Worm (Caenorhabditis elegans) whole organism, young adult: Measurements from ENCODE around the gene fbxa-14.

Source experiments
- B0035.1 ChIP-seq: sonication (generic microtip); optimal IDR thresholded peaks from 2 replicates; lab custom pipeline; 2016; ENCODE audit warnings: missing genetic modification characterization, mild to moderate bottlenecking, missing compliant biosample characterization, missing genotype, missing genetic modification reagents
- B0261.1 ChIP-seq: sonication (generic microtip); optimal IDR thresholded peaks from 2 replicates; lab custom pipeline; 2016; ENCODE audit warnings: mild to moderate bottlenecking, missing genetic modification characterization, moderate library complexity, missing compliant biosample characterization
- D2030.7 ChIP-seq: fragments of 200-800 bp; sonication (Bioruptor generic); IDR thresholded peaks from 2 replicates; pipeline ENCODE4 v1.3.6; 2022; ENCODE audit warnings: missing genetic modification reagents, missing genetic modification characterization, missing compliant biosample characterization
- F22D6.2 ChIP-seq: sonication (generic microtip); optimal IDR thresholded peaks from 2 replicates; lab custom pipeline; 2016; ENCODE audit warnings: mild to moderate bottlenecking, missing genetic modification characterization, missing compliant biosample characterization
- F33H1.4 ChIP-seq: fragments of 200-800 bp; sonication (Bioruptor generic); IDR thresholded peaks from 2 replicates; pipeline ENCODE4 v1.3.6; 2022; ENCODE audit warnings: missing genetic modification reagents, missing genetic modification characterization, missing compliant biosample characterization
- F39B2.1 ChIP-seq: fragments of 200-800 bp; sonication (Bioruptor generic); IDR thresholded peaks from 2 replicates; pipeline ENCODE4 v1.3.6; 2022; ENCODE audit warnings: missing genetic modification reagents, missing genetic modification characterization, missing compliant biosample characterization
- F52B5.7 ChIP-seq: sonication (generic microtip); optimal IDR thresholded peaks from 2 replicates; lab custom pipeline; 2016; ENCODE audit warnings: mild to moderate bottlenecking, missing genetic modification characterization, missing compliant biosample characterization
- F57C9.4 ChIP-seq: sonication (generic microtip); optimal IDR thresholded peaks from 2 replicates; lab custom pipeline; 2017; ENCODE audit warnings: mild to moderate bottlenecking, missing genetic modification characterization, missing compliant biosample characterization
- T26A5.8 ChIP-seq: sonication (generic microtip); optimal IDR thresholded peaks from 2 replicates; lab custom pipeline; 2016; ENCODE audit warnings: missing genetic modification characterization, missing compliant biosample characterization
- Y53F4B.3 ChIP-seq: fragments of 200-800 bp; sonication (Bioruptor generic); IDR thresholded peaks from 2 replicates; pipeline ENCODE4 v1.3.6; 2022; ENCODE audit warnings: missing genetic modification reagents, missing genetic modification characterization, missing compliant biosample characterization
- Y67H2A.10 ChIP-seq: fragments of 200-800 bp; sonication (Bioruptor generic); conservative IDR thresholded peaks from 2 replicates; pipeline ENCODE4 v1.3.6; 2022; ENCODE audit warnings: missing genetic modification reagents, missing genetic modification characterization, missing compliant biosample characterization
- ama-1 ChIP-seq, 3 experiments: fragments of 150-350 bp in 1 of 3; sonication (generic microtip) in 2 of 3; optimal IDR thresholded peaks; 2 replicates each; lab custom pipeline; 2014 to 2018; ENCODE audit warnings: missing biosample characterization in 2 of 3, missing genetic modification characterization in 2 of 3, missing genetic modification reagents in 2 of 3
- atf-7 ChIP-seq: sonication (generic microtip); optimal IDR thresholded peaks from 2 replicates; lab custom pipeline; 2017; ENCODE audit warnings: mild to moderate bottlenecking, missing genetic modification characterization, missing compliant biosample characterization
- athp-1 ChIP-seq: sonication (generic microtip); optimal IDR thresholded peaks from 2 replicates; lab custom pipeline; 2017; ENCODE audit warnings: mild to moderate bottlenecking, missing genetic modification characterization, missing compliant biosample characterization
- attf-3 ChIP-seq: fragments of 200-800 bp; sonication (Bioruptor generic); conservative IDR thresholded peaks from 2 replicates; pipeline ENCODE4 v1.3.6; 2022; ENCODE audit warnings: missing genetic modification reagents, missing genetic modification characterization, missing compliant biosample characterization
- attf-5 ChIP-seq: fragments of 200-800 bp; sonication (Bioruptor generic); optimal IDR thresholded peaks from 2 replicates; lab custom pipeline; 2018; ENCODE audit warnings: mild to moderate bottlenecking, missing genetic modification characterization, missing compliant biosample characterization
- bed-1 ChIP-seq: fragments of 200-800 bp; sonication (Bioruptor generic); IDR thresholded peaks from 2 replicates; pipeline ENCODE4 v1.3.6; 2022; ENCODE audit warnings: missing genetic modification reagents, missing genetic modification characterization, missing compliant biosample characterization
- cebp-1 ChIP-seq, 2 experiments: fragments of 200-800 bp in 1 of 2; sonication (Bioruptor generic) in 1 of 2; sonication (generic microtip) in 1 of 2; IDR thresholded peaks in 1 of 2; optimal IDR thresholded peaks in 1 of 2; 2 replicates each; pipeline versions ENCODE4 v1.3.6 to Lab custom; 2017 to 2022; ENCODE audit warnings: missing compliant biosample characterization in 2 of 2, missing genetic modification characterization in 2 of 2, mild to moderate bottlenecking in 1 of 2, missing genetic modification reagents in 1 of 2, moderate library complexity in 1 of 2
- ceh-40 ChIP-seq: fragments of 200-800 bp; sonication (Bioruptor generic); IDR thresholded peaks from 2 replicates; pipeline ENCODE4 v1.3.6; 2022; ENCODE audit warnings: missing genetic modification characterization, missing compliant biosample characterization
- ceh-79 ChIP-seq: sonication (generic microtip); optimal IDR thresholded peaks from 2 replicates; lab custom pipeline; 2017; ENCODE audit warnings: mild to moderate bottlenecking, missing genetic modification characterization, missing compliant biosample characterization
- chd-7 ChIP-seq: sonication (generic microtip); optimal IDR thresholded peaks from 2 replicates; lab custom pipeline; 2016; ENCODE audit warnings: mild to moderate bottlenecking, missing genetic modification characterization, moderate library complexity, missing compliant biosample characterization
- dox-1 ChIP-seq: fragments of 200-800 bp; sonication (Bioruptor generic); IDR thresholded peaks from 2 replicates; pipeline ENCODE4 v1.3.6; 2022; ENCODE audit warnings: missing genetic modification reagents, missing genetic modification characterization, missing compliant biosample characterization
- efl-1 ChIP-seq: fragments of 150-350 bp; optimal IDR thresholded peaks from 2 replicates; lab custom pipeline; 2014; ENCODE audit warnings: missing biosample characterization, missing genetic modification reagents, missing genetic modification characterization
- egrh-3 ChIP-seq: fragments of 200-800 bp; sonication (Bioruptor generic); IDR thresholded peaks from 2 replicates; pipeline ENCODE4 v1.3.6; 2022; ENCODE audit warnings: missing genetic modification reagents, missing genetic modification characterization, missing compliant biosample characterization
- ets-4 ChIP-seq: fragments of 200-800 bp; sonication (Bioruptor generic); optimal IDR thresholded peaks from 2 replicates; lab custom pipeline; 2018; ENCODE audit warnings: mild to moderate bottlenecking, missing genetic modification characterization, missing compliant biosample characterization
- fkh-3 ChIP-seq: sonication (generic microtip); optimal IDR thresholded peaks from 2 replicates; lab custom pipeline; 2016; ENCODE audit warnings: mild to moderate bottlenecking, missing genetic modification characterization, missing compliant biosample characterization
- hrde-1 ChIP-seq: sonication (generic microtip); optimal IDR thresholded peaks from 2 replicates; lab custom pipeline; 2016; ENCODE audit warnings: missing genetic modification characterization, mild to moderate bottlenecking, missing compliant biosample characterization, moderate library complexity, missing genotype, missing genetic modification reagents, borderline replicate concordance
- hsf-1 ChIP-seq: fragments of 200-800 bp; sonication (Bioruptor generic); IDR thresholded peaks from 2 replicates; pipeline ENCODE4 v1.3.6; 2022; ENCODE audit warnings: missing genetic modification reagents, missing genetic modification characterization, missing compliant biosample characterization
- lin-54 ChIP-seq: fragments of 200-800 bp; sonication (Bioruptor generic); optimal IDR thresholded peaks from 2 replicates; lab custom pipeline; 2018; ENCODE audit warnings: mild to moderate bottlenecking, missing genetic modification characterization, missing compliant biosample characterization
- mes-4 ChIP-seq: sonication (generic microtip); optimal IDR thresholded peaks from 2 replicates; lab custom pipeline; 2016; ENCODE audit warnings: missing genotype, missing genetic modification characterization, missing compliant biosample characterization
- nhr-80 ChIP-seq: sonication (generic microtip); optimal IDR thresholded peaks from 2 replicates; lab custom pipeline; 2016; ENCODE audit warnings: missing genetic modification characterization, missing compliant biosample characterization
- pbrm-1 ChIP-seq: fragments of 200-800 bp; sonication (Bioruptor generic); IDR thresholded peaks from 2 replicates; pipeline ENCODE4 v1.3.6; 2022; ENCODE audit warnings: missing genetic modification reagents, missing genetic modification characterization, missing compliant biosample characterization
- pha-4 ChIP-seq: fragments of 150-350 bp; sonication (generic microtip); optimal IDR thresholded peaks from 2 replicates; lab custom pipeline; 2014; ENCODE audit warnings: missing biosample characterization, missing genetic modification reagents, missing genetic modification characterization
- sdz-38 ChIP-seq: sonication (generic microtip); optimal IDR thresholded peaks from 2 replicates; lab custom pipeline; 2016; ENCODE audit warnings: missing genotype, missing genetic modification characterization, missing compliant biosample characterization
- sea-2 ChIP-seq: fragments of 200-800 bp; sonication (Bioruptor generic); IDR thresholded peaks from 2 replicates; pipeline ENCODE4 v1.3.6; 2022; ENCODE audit warnings: missing genetic modification characterization, missing compliant biosample characterization
- snpc-3.4 ChIP-seq: sonication (generic microtip); optimal IDR thresholded peaks from 2 replicates; lab custom pipeline; 2017; ENCODE audit warnings: missing genetic modification characterization, mild to moderate bottlenecking, missing compliant biosample characterization, antibody characterized with exemption, moderate library complexity, missing genotype, missing genetic modification reagents
- unc-62 ChIP-seq: fragments of 150-350 bp; optimal IDR thresholded peaks from 2 replicates; lab custom pipeline; 2014; ENCODE audit warnings: missing biosample characterization, missing genetic modification reagents, missing genetic modification characterization
- zim-3 ChIP-seq: sonication (generic microtip); optimal IDR thresholded peaks from 2 replicates; lab custom pipeline; 2017; ENCODE audit warnings: mild to moderate bottlenecking, missing genetic modification characterization, moderate library complexity, missing compliant biosample characterization
- ztf-25 ChIP-seq: fragments of 200-800 bp; sonication (Bioruptor generic); IDR thresholded peaks from 2 replicates; pipeline ENCODE4 v1.3.6; 2022; ENCODE audit warnings: missing genetic modification reagents, missing genetic modification characterization, missing compliant biosample characterization
- ztf-26 ChIP-seq: sonication (generic microtip); optimal IDR thresholded peaks from 2 replicates; lab custom pipeline; 2017; ENCODE audit warnings: missing genetic modification characterization, missing compliant biosample characterization
- ztf-3 ChIP-seq: fragments of 200-800 bp; sonication (Bioruptor generic); optimal IDR thresholded peaks from 2 replicates; lab custom pipeline; 2018; ENCODE audit warnings: mild to moderate bottlenecking, missing genetic modification characterization, missing compliant biosample characterization

fbxa-14 gene

DNA sequence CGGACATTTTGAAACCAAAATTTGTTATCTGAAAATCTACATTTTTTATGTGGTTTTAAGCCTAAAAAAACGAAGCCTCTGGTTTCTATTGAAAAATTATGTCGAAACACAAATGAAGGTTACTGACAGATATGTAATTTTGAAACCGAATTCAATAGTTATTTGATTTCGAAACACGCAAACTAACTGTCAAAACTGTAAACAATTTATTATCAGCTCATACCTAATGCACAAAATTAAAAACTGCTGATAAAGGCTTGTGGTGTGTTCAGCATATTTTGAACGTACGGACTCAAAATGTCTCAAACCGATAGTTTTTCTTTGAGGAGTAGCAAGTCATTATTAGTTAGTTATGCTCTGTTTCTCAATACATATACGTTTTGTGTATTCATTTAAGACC, 18.1 kb upstream of the fbxa-14 start, which contains the start of gene fbxa-26:
Gene fbxa-26 (minus strand): TSS at position 35 of the 400 bp plus-strand sequence.
- TF ChIP-seq sdz-38 (tag; lab: Kevin White, UChicago) = no peak
- TF ChIP-seq nhr-80 (tag; lab: Kevin White, UChicago) = peak; percentile 55
- TF ChIP-seq unc-62 = peak; percentile 0
- peak; percentile 55; the same call in 1 of the 2 replicates for TF ChIP-seq cebp-1 (GFP tag; IDR thresholded peaks at IDR 0.05; lab: Robert Waterston, UW)
- TF ChIP-seq cebp-1 (tag; optimal IDR thresholded peaks at IDR 0.05; lab: Kevin White, UChicago) = peak; percentile 70

ce11 chrIII:1340240-1340639, 15.8 kb upstream of the fbxa-14 start, which contains the start of gene fbxa-5:
Gene fbxa-5 (minus strand): TSS chrIII:1340340.
- TF ChIP-seq F57C9.4 (tag; lab: Kevin White, UChicago) (no peak), mes-4 (tag; lab: Kevin White, UChicago) (no peak), B0261.1 (no peak), snpc-3.4 (tag; lab: Kevin White, UChicago) (no peak), hsf-1 (GFP tag; lab: Robert Waterston, UW) (no peak), F22D6.2 (no peak), lin-54 (GFP tag; lab: Kevin White, UChicago) (no peak), athp-1 (tag; lab: Kevin White, UChicago) (no peak), sdz-38 (tag; lab: Kevin White, UChicago) (no peak), F33H1.4 (no peak)

DNA sequence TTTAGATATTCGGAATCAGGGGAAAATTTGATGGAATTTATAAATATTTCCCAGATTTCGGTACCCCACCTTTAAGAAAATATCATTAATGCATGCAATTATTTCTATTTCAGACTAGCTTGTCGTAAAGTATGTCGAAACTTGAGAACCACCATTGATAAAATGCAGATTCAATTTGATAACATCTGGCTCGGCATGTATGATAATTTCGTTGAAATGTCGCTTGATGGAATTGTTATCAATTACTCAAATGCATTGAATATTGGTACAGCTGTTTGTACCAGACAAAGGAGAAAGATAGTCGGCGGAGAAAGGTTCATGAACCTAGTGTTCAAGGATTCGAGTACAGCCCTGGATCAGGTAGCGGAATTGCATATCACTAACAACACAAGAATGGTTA, 7.5 kb upstream of the fbxa-14 start, which contains the start of gene Y82E9BL.19:
Gene Y82E9BL.19 (plus strand): TSS at position 123 of the 400 bp plus-strand sequence.
- TF ChIP-seq sea-2 (GFP tag; lab: Robert Waterston, UW) (no peak), nhr-80 (tag; lab: Kevin White, UChicago) (peak; percentile 59), pbrm-1 (GFP tag; lab: Robert Waterston, UW) (0 out of 2 replicates have a peak, but pooled peaks have one; percentile 8)

DNA sequence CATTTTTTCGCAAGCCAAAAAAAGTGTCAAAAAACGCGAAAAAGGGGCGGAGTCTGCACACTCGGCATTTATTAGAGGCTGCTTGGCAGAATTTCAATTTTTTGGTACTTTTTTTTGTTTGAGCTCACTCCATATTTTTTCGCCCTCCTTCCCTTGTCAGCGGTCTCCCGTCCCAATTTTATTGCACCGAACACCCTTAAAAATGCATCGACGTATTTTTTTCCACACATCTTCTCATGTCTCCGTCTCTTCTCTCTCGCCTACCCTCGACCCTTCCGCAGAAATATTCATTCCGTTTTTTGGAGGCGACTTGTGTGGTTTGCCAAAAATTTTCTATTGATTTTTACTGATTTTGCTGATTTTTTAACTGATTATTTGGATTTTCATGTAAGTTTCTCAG, 2.1 kb upstream of the fbxa-14 start, which contains the start of gene Y82E9BL.18:
Gene Y82E9BL.18 (plus strand): TSS at position 301 of the 400 bp plus-strand sequence.
- TF ChIP-seq chd-7 (tag; lab: Kevin White, UChicago) = no peak
- no peak for TF ChIP-seq F39B2.1

DNA sequence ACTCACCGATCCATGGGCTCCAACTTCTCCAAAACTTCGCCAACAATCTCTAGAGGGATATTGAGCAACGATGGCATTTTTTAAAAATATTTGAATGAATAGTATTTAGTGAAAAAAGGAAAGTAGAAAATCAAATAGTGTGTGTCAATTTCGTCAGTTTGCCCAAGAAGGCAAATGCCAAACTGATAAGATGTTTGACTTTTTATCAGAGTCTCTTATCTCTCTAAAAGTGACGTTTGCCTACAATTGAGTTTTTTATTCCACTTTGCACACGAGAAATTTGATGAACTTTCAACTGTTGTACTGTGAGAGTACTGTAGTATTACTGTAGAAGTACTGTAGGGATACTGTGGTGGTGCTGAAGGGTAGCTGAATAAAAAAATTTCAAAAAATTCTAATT, 858 bp downstream of the fbxa-14 start:
- TF ChIP-seq attf-3 (GFP tag; lab: Robert Waterston, UW) = no peak
- TF ChIP-seq egrh-3 (GFP tag; lab: Robert Waterston, UW) = no peak
- no peak for TF ChIP-seq sea-2 (GFP tag; lab: Robert Waterston, UW)
- TF ChIP-seq hrde-1 (tag; lab: Kevin White, UChicago) = no peak
- no peak for TF ChIP-seq ztf-26 (tag; lab: Kevin White, UChicago)
- peak; percentile 17 for TF ChIP-seq ets-4
- TF ChIP-seq ztf-3 (GFP tag; lab: Kevin White, UChicago) = no peak
- no peak for TF ChIP-seq B0035.1
- no peak for TF ChIP-seq attf-5 (GFP tag; lab: Kevin White, UChicago)
- no peak for TF ChIP-seq ztf-25
- TF ChIP-seq efl-1 (GFP tag; lab: Kevin White, UChicago) = no peak
- TF ChIP-seq fkh-3 (tag; lab: Kevin White, UChicago) = no peak
- peak; percentile 72 for TF ChIP-seq nhr-80 (tag; lab: Kevin White, UChicago)
- TF ChIP-seq D2030.7 (GFP tag; lab: Robert Waterston, UW) = no peak
- no peak for TF ChIP-seq Y53F4B.3 (GFP tag; lab: Robert Waterston, UW)
- TF ChIP-seq atf-7 (tag; lab: Kevin White, UChicago) = peak; percentile 35
- TF ChIP-seq Y67H2A.10 (GFP tag; lab: Robert Waterston, UW) = no peak
- TF ChIP-seq dox-1 (GFP tag; lab: Robert Waterston, UW) = no peak
- TF ChIP-seq ceh-79 (tag; lab: Kevin White, UChicago) = no peak
- TF ChIP-seq F57C9.4 (tag; lab: Kevin White, UChicago) = no peak
- no peak for TF ChIP-seq pha-4 (tag; lab: Kevin White, UChicago)
- TF ChIP-seq T26A5.8 (tag; lab: Kevin White, UChicago) = no peak
- TF ChIP-seq ceh-40 = no peak
- no peak for TF ChIP-seq bed-1 (GFP tag; lab: Robert Waterston, UW)
- no peak for TF ChIP-seq zim-3 (tag; lab: Kevin White, UChicago)
- TF ChIP-seq F52B5.7 = no peak
- TF ChIP-seq pbrm-1 (GFP tag; lab: Robert Waterston, UW) = no peak
- no peak for TF ChIP-seq ama-1 (optimal IDR thresholded peaks at IDR 0.05; lab: Kevin White, UChicago)
- no peak for TF ChIP-seq ama-1 (GFP tag; optimal IDR thresholded peaks at IDR 0.05; lab: Kevin White, UChicago)
- no peak for TF ChIP-seq hsf-1 (GFP tag; lab: Robert Waterston, UW)
